Fruit fly (Drosophila melanogaster): ENCODE data around the gene CG9399.

The CG9399 gene

dm6 chr3R:9533181-9534124 is 40.6 kb downstream of the CG9399 start:
- TF ChIP-seq peb (GFP tag; IDR thresholded peaks at IDR 0.05) (peak; percentile 47; the same call in 1 of the 2 replicates), CG1529 (GFP tag; optimal IDR thresholded peaks at IDR 0.05) (peak; percentile 96), CG6654 (GFP tag; optimal IDR thresholded peaks at IDR 0.05) (peak; percentile 90), Blimp-1 (GFP tag; optimal IDR thresholded peaks at IDR 0.05) (peak; percentile 89), CG10462 (GFP tag; optimal IDR thresholded peaks at IDR 0.05) (peak; percentile 86), unc-4 (GFP tag; IDR thresholded peaks at IDR 0.05; ENCODE audit: partially characterized antibody) (0 out of 2 replicates have a peak, but pooled peaks have one; percentile 25), tio (GFP tag; optimal IDR thresholded peaks at IDR 0.05) (peak; percentile 97), Dip2 (GFP tag; IDR thresholded peaks at IDR 0.05) (peak; percentile 62; the same call in 1 of the 2 replicates), zfh1 (GFP tag; IDR thresholded peaks at IDR 0.05) (peak; percentile 83), Adf1 (GFP tag; IDR thresholded peaks at IDR 0.05) (peak; percentile 28; the same call in 1 of the 2 replicates), CG14667 (GFP tag; IDR thresholded peaks at IDR 0.05) (peak; percentile 85), ham (GFP tag; IDR thresholded peaks at IDR 0.05) (no peak), odd (GFP tag; optimal IDR thresholded peaks at IDR 0.05) (peak; percentile 98), CG4707 (GFP tag; optimal IDR thresholded peaks at IDR 0.05) (peak; percentile 81), CG18262 (tag; optimal IDR thresholded peaks at IDR 0.05) (peak; percentile 99), Doc3 (GFP tag; IDR thresholded peaks at IDR 0.05; ENCODE audit: partially characterized antibody) (0 out of 3 replicates have a peak, but pooled peaks have one; percentile 19), Deaf1 (tag; optimal IDR thresholded peaks at IDR 0.05) (peak; percentile 81), CG9797 (GFP tag; optimal IDR thresholded peaks at IDR 0.05) (peak; percentile 52), CG3281 (GFP tag; optimal IDR thresholded peaks at IDR 0.05) (peak; percentile 98), E2f1 (GFP tag; IDR thresholded peaks at IDR 0.05) (peak; percentile 83), HmgZ (tag; optimal IDR thresholded peaks at IDR 0.05) (peak; percentile 86), nerfin-1 (tag; optimal IDR thresholded peaks at IDR 0.05) (peak; percentile 94), gem (tag; optimal IDR thresholded peaks at IDR 0.05) (peak; percentile 98), CG17186 (GFP tag; optimal IDR thresholded peaks at IDR 0.05) (peak; percentile 79), CG34376 (GFP tag; optimal IDR thresholded peaks at IDR 0.05) (peak; percentile 96), stwl (tag; optimal IDR thresholded peaks at IDR 0.05) (no peak), tap (tag; optimal IDR thresholded peaks at IDR 0.05) (peak; percentile 88), Hr51 (GFP tag; optimal IDR thresholded peaks at IDR 0.05) (peak; percentile 91 to 98), CG1233 (GFP tag; optimal IDR thresholded peaks at IDR 0.05) (peak; percentile 96), CG6854 (GFP tag; optimal IDR thresholded peaks at IDR 0.05) (peak; percentile 97), HLH54F (GFP tag; optimal IDR thresholded peaks at IDR 0.05) (peak; percentile 95), CG2875 (GFP tag; optimal IDR thresholded peaks at IDR 0.05) (peak; percentile 96), CG13296 (GFP tag; optimal IDR thresholded peaks at IDR 0.05) (peak; percentile 98), ara (GFP tag; IDR thresholded peaks at IDR 0.05) (peak; percentile 77), CG8089 (GFP tag; optimal IDR thresholded peaks at IDR 0.05) (peak; percentile 82), CG11085 (GFP tag; IDR thresholded peaks at IDR 0.05) (peak; percentile 80), CG4328 (GFP tag; optimal IDR thresholded peaks at IDR 0.05) (peak; percentile 98), wor (GFP tag; IDR thresholded peaks at IDR 0.05) (peak; percentile 90), lola (GFP tag; optimal IDR thresholded peaks at IDR 0.05) (peak in 1 of 3 experiments; percentile 95), MTF-1 (GFP tag; optimal IDR thresholded peaks at IDR 0.05; ENCODE audit: borderline replicate concordance) (peak; percentile 57), Max (GFP tag; optimal IDR thresholded peaks at IDR 0.05) (peak; percentile 94), lov (optimal IDR thresholded peaks at IDR 0.05) (no peak), lov (GFP tag; IDR thresholded peaks at IDR 0.05) (no peak), Hmr (GFP tag; optimal IDR thresholded peaks at IDR 0.05) (peak; percentile 98), Rx (GFP tag; IDR thresholded peaks at IDR 0.05) (peak; percentile 53; the same call in 1 of the 2 replicates), Eip74EF (GFP tag; optimal IDR thresholded peaks at IDR 0.05) (peak in 1 of 2 experiments; percentile 98), tx (GFP tag; optimal IDR thresholded peaks at IDR 0.05) (peak; percentile 93)

Data from whole organism, embryonic.